Fruit fly (Drosophila melanogaster) whole organism, wandering third instar larva: ENCODE data around the gene CG31642.
A peak's percentile ranks its signal among the peaks of the same experiment; 100 is the strongest.

Source experiments
- Abd-B ChIP-seq: fragments of >200 bp; optimal IDR thresholded peaks from 2 replicates; lab custom pipeline; 2017; ENCODE audit warnings: missing biosample characterization, missing genetic modification characterization
- OdsH ChIP-seq: fragments of 200-800 bp; sonication (Bioruptor generic); optimal IDR thresholded peaks from 2 replicates; lab custom pipeline; 2016; ENCODE audit warnings: missing biosample characterization, mild to moderate bottlenecking, missing genetic modification characterization
- h ChIP-seq: fragments of 200-800 bp; sonication (Bioruptor generic); optimal IDR thresholded peaks from 3 replicates; lab custom pipeline; 2016; ENCODE audit warnings: missing biosample characterization, mild to moderate bottlenecking, missing genetic modification characterization
- psq ChIP-seq: fragments of 200-800 bp; sonication (Bioruptor generic); optimal IDR thresholded peaks from 3 replicates; lab custom pipeline; 2017; ENCODE audit warnings: missing biosample characterization, mild to moderate bottlenecking, missing genetic modification characterization, moderate library complexity

DNA sequence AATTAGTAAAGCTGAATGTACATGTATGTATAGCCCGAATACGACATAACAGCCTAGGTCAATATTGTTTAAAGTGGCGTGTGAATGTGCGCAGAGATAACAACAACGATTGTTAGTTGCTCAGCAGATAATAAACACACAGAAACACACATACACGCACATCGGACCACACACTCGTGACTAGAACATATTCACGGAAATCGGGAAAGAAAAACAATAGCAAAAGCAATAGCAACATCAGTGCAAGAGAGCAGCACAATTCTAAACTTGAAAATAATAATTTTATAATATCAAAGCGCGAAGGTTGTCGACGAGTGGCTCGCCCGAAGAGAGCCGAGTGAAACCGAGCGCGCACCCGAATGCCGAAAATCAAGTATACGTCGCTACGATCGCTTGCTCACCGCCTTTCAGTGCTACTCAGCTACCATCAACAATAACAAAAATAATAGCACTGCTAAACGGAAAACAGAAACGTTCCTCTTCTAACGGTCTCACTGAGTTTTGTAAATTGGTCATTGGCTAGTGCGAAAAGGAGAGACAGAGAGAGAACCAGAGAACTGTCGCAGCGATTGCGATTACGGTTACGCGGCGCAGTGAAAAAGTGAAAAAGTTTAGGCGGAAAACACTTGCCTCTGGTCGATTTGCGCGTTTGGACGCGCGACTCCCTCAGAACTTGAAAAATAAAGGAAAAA is 35.2 kb upstream of the CG31642 start:
- peak; percentile 29 for TF ChIP-seq OdsH (GFP tag; lab: Kevin White, UChicago)
- TF ChIP-seq Abd-B (GFP tag; lab: Kevin White, UChicago) = no peak
- peak; percentile 35 for TF ChIP-seq psq (GFP tag; lab: Kevin White, UChicago)
- peak; percentile 42 for TF ChIP-seq h (GFP tag; lab: Kevin White, UChicago)
